Worm (Caenorhabditis elegans): Measurements from ENCODE around the gene ZK470.6.

DNA sequence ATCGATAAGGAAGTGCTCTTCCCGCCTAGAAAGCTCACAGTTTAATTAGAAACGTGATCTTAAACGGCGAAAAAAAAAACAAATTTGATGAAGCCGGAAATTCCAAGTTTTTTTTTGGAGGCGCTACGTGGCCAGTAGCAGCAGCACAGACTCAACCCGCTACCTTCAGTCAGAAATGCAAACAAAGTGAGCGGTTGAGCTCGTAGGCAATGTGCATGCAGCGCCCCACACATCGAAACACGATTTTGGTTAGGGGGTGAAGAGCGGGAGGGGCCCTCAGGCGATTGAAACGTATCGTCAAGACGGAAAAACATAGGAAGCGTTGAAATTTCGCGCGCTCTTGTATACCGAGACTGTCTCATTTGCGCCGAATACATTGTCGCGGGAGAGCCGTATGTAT is 26.1 kb downstream of the ZK470.6 start:
- TF ChIP-seq ceh-16 (tag; optimal IDR thresholded peaks at IDR 0.05), result no peak
- TF ChIP-seq zag-1 (tag; optimal IDR thresholded peaks at IDR 0.05), result no peak
